Worm (Caenorhabditis elegans): ENCODE results near the gene txt-5.

DNA sequence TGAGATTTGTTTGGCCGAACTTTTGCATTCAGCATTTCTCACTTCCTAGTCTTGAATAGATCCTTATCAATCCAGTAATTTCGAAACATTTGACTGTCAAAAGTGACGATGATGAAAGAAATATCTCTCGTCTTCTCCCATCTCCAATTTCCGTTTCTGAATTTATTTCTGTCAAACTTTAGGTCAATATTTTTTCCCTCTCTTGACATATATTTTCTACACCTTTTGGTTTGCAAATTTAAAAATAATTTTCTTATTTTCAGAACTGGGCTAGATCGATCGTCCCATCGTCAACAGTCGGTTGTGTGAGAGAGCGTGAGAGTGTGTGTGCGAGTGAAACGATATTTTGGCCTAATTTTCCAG is 32.2 kb downstream of the txt-5 start, which contains the start of gene xpo-1:
- no peak for TF ChIP-seq unc-39 (tag; optimal IDR thresholded peaks at IDR 0.05)
- TF ChIP-seq sea-2 (GFP tag; optimal IDR thresholded peaks at IDR 0.05) = no peak
- TF ChIP-seq snpc-4 (tag; optimal IDR thresholded peaks at IDR 0.05) = no peak
- TF ChIP-seq ceh-28 (tag; optimal IDR thresholded peaks at IDR 0.05) = no peak
- no peak for TF ChIP-seq nhr-76 (tag; optimal IDR thresholded peaks at IDR 0.05)
- no peak for TF ChIP-seq pqm-1 (tag; optimal IDR thresholded peaks at IDR 0.05)
- no peak for TF ChIP-seq nhr-237 (tag; optimal IDR thresholded peaks at IDR 0.05)
- TF ChIP-seq mdl-1 (tag; optimal IDR thresholded peaks at IDR 0.05) = no peak

Measured in whole organism, L3 larva.